Fruit fly (Drosophila melanogaster) whole organism, embryonic: ENCODE data around the gene CG44838.

Experiments
- Abd-B ChIP-seq: fragments of 200-800 bp; sonication (Bioruptor generic); optimal IDR thresholded peaks from 2 replicates; lab custom pipeline; 2018; ENCODE audit warnings: missing biosample characterization, mild to moderate bottlenecking, missing genetic modification characterization, moderate library complexity
- Adf1 ChIP-seq: fragments of 200-800 bp; sonication (Bioruptor generic); IDR thresholded peaks from 2 replicates; pipeline ENCODE4 v1.3.6; 2022; ENCODE audit warnings: missing biosample characterization, missing genetic modification characterization
- B-H1 ChIP-seq: fragments of 200-800 bp; sonication (Bioruptor generic); IDR thresholded peaks from 3 replicates; pipeline ENCODE4 v1.3.6; 2022; ENCODE audit warnings: missing biosample characterization, missing genetic modification characterization
- CG12299 ChIP-seq: fragments of 200-800 bp; sonication (Bioruptor generic); optimal IDR thresholded peaks from 2 replicates; lab custom pipeline; 2018; ENCODE audit warnings: missing biosample characterization, mild to moderate bottlenecking, missing genetic modification characterization
- CG12744 ChIP-seq: fragments of 200-800 bp; sonication (Bioruptor generic); optimal IDR thresholded peaks from 2 replicates; lab custom pipeline; 2016; ENCODE audit warnings: missing biosample characterization, missing genetic modification characterization
- CG13296 ChIP-seq: fragments of 200-800 bp; sonication (Bioruptor generic); optimal IDR thresholded peaks from 3 replicates; lab custom pipeline; 2018; ENCODE audit warnings: missing biosample characterization, mild to moderate bottlenecking, missing genetic modification characterization
- CG17359 ChIP-seq: fragments of 200-800 bp; sonication (Bioruptor generic); optimal IDR thresholded peaks from 3 replicates; lab custom pipeline; 2018; ENCODE audit warnings: missing biosample characterization, mild to moderate bottlenecking, missing genetic modification characterization, moderate library complexity
- CG30403 ChIP-seq: fragments of 200-800 bp; sonication (Bioruptor generic); optimal IDR thresholded peaks from 3 replicates; lab custom pipeline; 2016; ENCODE audit warnings: missing biosample characterization, missing genetic modification characterization
- CG31365 ChIP-seq: fragments of 200-800 bp; sonication (Bioruptor generic); optimal IDR thresholded peaks from 2 replicates; lab custom pipeline; 2018; ENCODE audit warnings: missing biosample characterization, mild to moderate bottlenecking, missing genetic modification characterization
- CG34224 ChIP-seq: fragments of 200-800 bp; sonication (Bioruptor generic); IDR thresholded peaks from 3 replicates; pipeline ENCODE4 v1.3.6; 2022; ENCODE audit warnings: missing biosample characterization, missing genetic modification characterization; ENCODE audit not compliant: partially characterized antibody
- CG4360 ChIP-seq: fragments of 200-800 bp; sonication (Bioruptor generic); IDR thresholded peaks from 2 replicates; pipeline ENCODE4 v1.3.6; 2022; ENCODE audit warnings: missing biosample characterization, missing genetic modification characterization
- CG7745 ChIP-seq: fragments of 200-800 bp; sonication (Bioruptor generic); optimal IDR thresholded peaks from 2 replicates; lab custom pipeline; 2018; ENCODE audit warnings: missing biosample characterization, mild to moderate bottlenecking, missing genetic modification characterization, moderate library complexity
- CG9437 ChIP-seq: fragments of 200-800 bp; sonication (Bioruptor generic); optimal IDR thresholded peaks from 2 replicates; lab custom pipeline; 2018; ENCODE audit warnings: missing biosample characterization, mild to moderate bottlenecking, missing genetic modification characterization
- CG9727 ChIP-seq: fragments of 200-800 bp; sonication (Bioruptor generic); optimal IDR thresholded peaks from 3 replicates; lab custom pipeline; 2017; ENCODE audit warnings: missing biosample characterization, mild to moderate bottlenecking, missing genetic modification characterization
- CHES-1-like ChIP-seq: fragments of 200-800 bp; sonication (Bioruptor generic); optimal IDR thresholded peaks from 2 replicates; lab custom pipeline; 2016; ENCODE audit warnings: missing biosample characterization, missing genetic modification characterization
- Dek ChIP-seq: fragments of 200-800 bp; sonication (Bioruptor generic); optimal IDR thresholded peaks from 3 replicates; lab custom pipeline; 2019; ENCODE audit warnings: missing biosample characterization, mild to moderate bottlenecking, missing genetic modification characterization, moderate library complexity
- Gug ChIP-seq: fragments of 200-800 bp; sonication (Bioruptor generic); IDR thresholded peaks from 4 replicates; pipeline ENCODE4 v1.3.6; 2022; ENCODE audit warnings: missing biosample characterization, missing genetic modification characterization
- HLH4C ChIP-seq: fragments of 200-800 bp; sonication (Bioruptor generic); IDR thresholded peaks from 3 replicates; pipeline ENCODE4 v1.3.6; 2022; ENCODE audit warnings: missing biosample characterization, missing genetic modification characterization; ENCODE audit not compliant: partially characterized antibody
- HLHmδ ChIP-seq: fragments of 200-800 bp; sonication (Bioruptor generic); optimal IDR thresholded peaks from 2 replicates; lab custom pipeline; 2018; ENCODE audit warnings: missing biosample characterization, mild to moderate bottlenecking, missing genetic modification characterization, moderate library complexity
- Myb ChIP-seq: fragments of 200-800 bp; sonication (Bioruptor generic); optimal IDR thresholded peaks from 2 replicates; lab custom pipeline; 2016; ENCODE audit warnings: missing biosample characterization, missing genetic modification characterization
- Neu2 ChIP-seq: fragments of 200-800 bp; sonication (Bioruptor generic); optimal IDR thresholded peaks from 3 replicates; lab custom pipeline; 2016; ENCODE audit warnings: missing biosample characterization, missing genetic modification characterization, borderline replicate concordance
- Nf-YA ChIP-seq: fragments of 200-800 bp; sonication (Bioruptor generic); IDR thresholded peaks from 2 replicates; pipeline ENCODE4 v1.3.6; 2022; ENCODE audit warnings: missing biosample characterization, missing genetic modification characterization
- Sox102F ChIP-seq: fragments of 200-800 bp; sonication (Bioruptor generic); optimal IDR thresholded peaks from 2 replicates; lab custom pipeline; 2018; ENCODE audit warnings: missing biosample characterization, mild to moderate bottlenecking, missing genetic modification characterization, moderate library complexity
- Xrp1 ChIP-seq: fragments of 200-800 bp; sonication (Bioruptor generic); IDR thresholded peaks from 2 replicates; pipeline ENCODE4 v1.3.6; 2022; ENCODE audit warnings: missing biosample characterization, missing genetic modification characterization
- bab2 ChIP-seq: fragments of 200-800 bp; sonication (Bioruptor generic); optimal IDR thresholded peaks from 2 replicates; lab custom pipeline; 2016; ENCODE audit warnings: missing biosample characterization, missing genetic modification characterization
- cad ChIP-seq: fragments of >200 bp; optimal IDR thresholded peaks from 2 replicates; lab custom pipeline; 2017; ENCODE audit warnings: missing biosample characterization, missing genetic modification characterization
- caup ChIP-seq: fragments of 200-800 bp; sonication (Bioruptor generic); optimal IDR thresholded peaks from 3 replicates; lab custom pipeline; 2017; ENCODE audit warnings: missing biosample characterization, mild to moderate bottlenecking, missing genetic modification characterization, moderate library complexity; ENCODE audit not compliant: severe bottlenecking
- corto ChIP-seq: fragments of 200-800 bp; sonication (Bioruptor generic); optimal IDR thresholded peaks from 2 replicates; lab custom pipeline; 2016; ENCODE audit warnings: missing biosample characterization, mild to moderate bottlenecking, missing genetic modification characterization, moderate library complexity
- dan ChIP-seq: fragments of 200-800 bp; sonication (Bioruptor generic); IDR thresholded peaks from 2 replicates; pipeline ENCODE4 v1.3.6; 2022; ENCODE audit warnings: missing biosample characterization, missing genetic modification characterization
- danr ChIP-seq: fragments of 200-800 bp; sonication (Bioruptor generic); IDR thresholded peaks from 2 replicates; pipeline ENCODE4 v1.3.6; 2022; ENCODE audit warnings: missing biosample characterization, missing genetic modification characterization
- dmrt11E ChIP-seq: fragments of 200-800 bp; sonication (Bioruptor generic); optimal IDR thresholded peaks from 3 replicates; lab custom pipeline; 2018; ENCODE audit warnings: missing biosample characterization, mild to moderate bottlenecking, missing genetic modification characterization, moderate library complexity
- dmrt99B ChIP-seq: fragments of 200-800 bp; sonication (Bioruptor generic); optimal IDR thresholded peaks from 2 replicates; lab custom pipeline; 2018; ENCODE audit warnings: missing biosample characterization, mild to moderate bottlenecking, missing genetic modification characterization, moderate library complexity
- en ChIP-seq: fragments of 200-800 bp; sonication (Bioruptor generic); optimal IDR thresholded peaks from 2 replicates; lab custom pipeline; 2016; ENCODE audit warnings: missing biosample characterization, missing genetic modification characterization
- ewg ChIP-seq: fragments of 200-800 bp; sonication (Bioruptor generic); optimal IDR thresholded peaks from 3 replicates; lab custom pipeline; 2017; ENCODE audit warnings: mild to moderate bottlenecking, missing biosample characterization, missing genetic modification reagents, missing genetic modification characterization
- ham ChIP-seq: fragments of 200-800 bp; sonication (Bioruptor generic); IDR thresholded peaks from 2 replicates; pipeline ENCODE4 v1.3.6; 2022; ENCODE audit warnings: missing biosample characterization, missing genetic modification characterization
- kah ChIP-seq: fragments of 200-800 bp; sonication (Bioruptor generic); optimal IDR thresholded peaks from 2 replicates; lab custom pipeline; 2018; ENCODE audit warnings: missing biosample characterization, mild to moderate bottlenecking, missing genetic modification characterization
- nom ChIP-seq: fragments of 200-800 bp; sonication (Bioruptor generic); optimal IDR thresholded peaks from 2 replicates; lab custom pipeline; 2017; ENCODE audit warnings: missing biosample characterization, missing genetic modification characterization, mild to moderate bottlenecking, moderate library complexity, missing genetic modification reagents
- org-1 ChIP-seq: fragments of 200-800 bp; sonication (Bioruptor generic); optimal IDR thresholded peaks from 2 replicates; lab custom pipeline; 2017; ENCODE audit warnings: missing biosample characterization, missing genetic modification characterization
- pfk ChIP-seq: fragments of 200-800 bp; sonication (Bioruptor generic); optimal IDR thresholded peaks from 2 replicates; lab custom pipeline; 2018; ENCODE audit warnings: missing biosample characterization, mild to moderate bottlenecking, missing genetic modification characterization, moderate library complexity
- repo ChIP-seq: fragments of 200-800 bp; sonication (Bioruptor generic); optimal IDR thresholded peaks from 2 replicates; lab custom pipeline; 2016; ENCODE audit warnings: missing biosample characterization, missing genetic modification characterization
- sc ChIP-seq, 3 experiments: fragments of >200 bp in 2 of 3; fragments of 200-800 bp in 1 of 3; sonication (Bioruptor generic) in 1 of 3; optimal IDR thresholded peaks; 2 replicates in 2 of 3; 3 replicates in 1 of 3; lab custom pipeline; 2017; ENCODE audit warnings: mild to moderate bottlenecking in 1 of 3, missing biosample characterization in 1 of 3, missing genetic modification characterization in 1 of 3, missing genetic modification reagents in 1 of 3
- seq ChIP-seq: fragments of 200-800 bp; sonication (Bioruptor generic); IDR thresholded peaks from 2 replicates; pipeline ENCODE4 v1.3.6; 2022; ENCODE audit warnings: missing biosample characterization, missing genetic modification characterization
- sna ChIP-seq: fragments of 200-800 bp; sonication (Bioruptor generic); IDR thresholded peaks from 2 replicates; pipeline ENCODE4 v1.3.6; 2022; ENCODE audit warnings: missing biosample characterization, missing genetic modification characterization; ENCODE audit not compliant: partially characterized antibody
- sr ChIP-seq: fragments of 200-800 bp; sonication (Bioruptor generic); IDR thresholded peaks from 3 replicates; pipeline ENCODE4 v1.3.6; 2022; ENCODE audit warnings: missing biosample characterization, missing genetic modification characterization
- sug ChIP-seq: fragments of 200-800 bp; optimal IDR thresholded peaks from 2 replicates; lab custom pipeline; 2019; ENCODE audit warnings: missing biosample characterization, mild to moderate bottlenecking, missing genetic modification characterization, moderate library complexity
- tin ChIP-seq: fragments of 200-800 bp; sonication (Bioruptor generic); optimal IDR thresholded peaks from 3 replicates; lab custom pipeline; 2016; ENCODE audit warnings: missing biosample characterization, missing genetic modification characterization
- wor ChIP-seq: fragments of 200-800 bp; sonication (Bioruptor generic); IDR thresholded peaks from 2 replicates; pipeline ENCODE4 v1.3.6; 2022; ENCODE audit warnings: missing biosample characterization, missing genetic modification characterization
- zfh2 ChIP-seq: fragments of 200-800 bp; sonication (Bioruptor generic); optimal IDR thresholded peaks from 2 replicates; lab custom pipeline; 2016; ENCODE audit warnings: missing biosample characterization, missing genetic modification characterization

Gene CG44838

DNA sequence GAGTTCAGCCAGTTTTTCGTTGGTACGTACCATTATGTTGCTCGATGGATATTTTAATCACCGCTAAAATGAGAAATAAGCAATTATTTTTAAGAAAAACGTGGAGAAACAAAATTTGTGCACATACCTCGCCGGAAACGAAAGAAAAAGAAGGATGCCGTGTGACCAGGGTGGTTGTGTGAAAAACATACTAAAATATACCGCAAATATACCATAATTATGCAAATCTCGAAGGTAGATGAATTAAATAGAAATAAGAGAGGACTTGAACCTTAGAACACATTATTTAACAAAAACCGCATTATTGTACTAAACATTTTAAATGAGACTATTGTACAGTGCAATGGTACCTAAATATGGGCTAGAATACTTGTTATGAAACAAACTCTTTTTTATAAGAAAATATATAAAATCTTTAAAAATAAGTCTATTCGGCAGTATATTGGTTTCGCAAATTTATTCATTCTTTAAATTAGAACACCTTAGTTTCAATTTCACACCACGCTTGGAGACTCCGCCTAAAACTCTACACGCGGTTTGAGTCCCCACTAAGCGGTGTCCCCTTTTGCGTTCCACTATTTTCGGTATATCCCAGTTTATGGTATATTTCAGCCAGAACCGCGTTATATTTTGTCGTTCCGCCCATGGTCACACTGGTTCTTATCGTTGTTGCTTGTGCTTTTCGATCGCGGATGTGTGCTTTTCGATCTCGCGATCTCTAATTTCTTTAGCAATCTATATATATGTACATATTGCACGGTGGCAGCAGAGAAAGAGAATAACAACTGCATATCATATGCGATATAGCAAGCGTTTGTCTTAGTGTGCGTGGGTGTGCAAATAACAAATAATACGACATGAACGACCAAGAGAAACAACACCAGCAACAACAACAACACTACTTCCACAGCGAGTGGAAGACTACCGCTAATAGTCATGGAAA, 30.9 kb upstream of the CG44838 start, which contains the start of the genes RpS17 and MTF-1 (continued):
- TF ChIP-seq dan (GFP tag; lab: Robert Waterston, UW) (no peak), caup (GFP tag; lab: Kevin White, UChicago) (peak; percentile 74), CG4360 (GFP tag; lab: Robert Waterston, UW) (peak; percentile 87), CHES-1-like (peak; percentile 43), Sox102F (GFP tag; lab: Kevin White, UChicago) (no peak), CG12744 (GFP tag; lab: Kevin White, UChicago) (no peak), dmrt11E (tag; lab: Kevin White, UChicago) (peak; percentile 44), kah (GFP tag; lab: Kevin White, UChicago) (peak; percentile 57), sr (GFP tag; lab: Robert Waterston, UW) (peak; percentile 48), org-1 (GFP tag; lab: Kevin White, UChicago) (peak; percentile 17), Gug (GFP tag; lab: Robert Waterston, UW) (no peak), wor (GFP tag; lab: Robert Waterston, UW) (no peak), CG9727 (GFP tag; lab: Kevin White, UChicago) (peak; percentile 79), Dek (tag; lab: Kevin White, UChicago) (no peak), Myb (GFP tag; lab: Kevin White, UChicago) (no peak), cad (GFP tag; lab: Kevin White, UChicago) (no peak), sc (optimal IDR thresholded peaks at IDR 0.05; lab: Kevin White, UChicago) (no peak), sc (GFP tag; optimal IDR thresholded peaks at IDR 0.05; lab: Kevin White, UChicago) (peak; percentile 23), tin (GFP tag; lab: Kevin White, UChicago) (no peak), CG7745 (tag; lab: Kevin White, UChicago) (no peak), CG13296 (GFP tag; lab: Kevin White, UChicago) (peak; percentile 58), CG9437 (GFP tag; lab: Kevin White, UChicago) (peak; percentile 16), B-H1 (GFP tag; lab: Robert Waterston, UW) (peak; percentile 12; the same call in 1 of the 3 replicates), en (peak; percentile 5), CG30403 (GFP tag; lab: Kevin White, UChicago) (peak; percentile 9), HLH4C (GFP tag; lab: Robert Waterston, UW) (no peak), Adf1 (GFP tag; lab: Robert Waterston, UW) (no peak), CG12299 (tag; lab: Kevin White, UChicago) (peak; percentile 23), CG34224 (GFP tag; lab: Robert Waterston, UW) (no peak), CG31365 (tag; lab: Kevin White, UChicago) (peak; percentile 25), Xrp1 (0 out of 2 replicates have a peak, but pooled peaks have one; percentile 30), sna (GFP tag; lab: Robert Waterston, UW) (no peak), zfh2 (GFP tag; lab: Kevin White, UChicago) (peak; percentile 29), CG17359 (tag; lab: Kevin White, UChicago) (peak; percentile 37), sug (tag; lab: Kevin White, UChicago) (peak; percentile 19), danr (GFP tag; lab: Robert Waterston, UW) (no peak), corto (GFP tag; lab: Kevin White, UChicago) (no peak), nom (GFP tag; lab: Kevin White, UChicago) (peak; percentile 80), bab2 (GFP tag; lab: Kevin White, UChicago) (no peak), ewg (no peak), pfk (GFP tag; lab: Kevin White, UChicago) (peak; percentile 23), dmrt99B (peak; percentile 19), Neu2 (GFP tag; lab: Kevin White, UChicago) (no peak), ham (GFP tag; lab: Robert Waterston, UW) (no peak), Abd-B (no peak), Nf-YA (GFP tag; lab: Robert Waterston, UW) (peak; percentile 73), seq (GFP tag; lab: Robert Waterston, UW) (peak; percentile 27; the same call in 1 of the 2 replicates), repo (GFP tag; lab: Kevin White, UChicago) (no peak), HLHmδ (peak; percentile 27)
